Fruit fly (Drosophila melanogaster): ENCODE results near the gene CG14565.

CG14565 gene

dm6 chr3L:21728616-21729047, 15.4 kb downstream of the CG14565 start, which contains the start of the genes CG11247 and Polr2H (continued):
- TF ChIP-seq Blimp-1 (GFP tag; optimal IDR thresholded peaks at IDR 0.05) (peak; percentile 79), Scr (GFP tag; IDR thresholded peaks at IDR 0.05; ENCODE audit: partially characterized antibody) (peak; percentile 84), so (GFP tag; IDR thresholded peaks at IDR 0.05) (peak; percentile 85), Sry-β (GFP tag; optimal IDR thresholded peaks at IDR 0.05) (peak; percentile 66), CG14441 (GFP tag; IDR thresholded peaks at IDR 0.05) (peak; percentile 94), cas (GFP tag; IDR thresholded peaks at IDR 0.05) (peak; percentile 85; the same call in 1 of the 2 replicates), sd (tag; optimal IDR thresholded peaks at IDR 0.05) (no peak), dpn (GFP tag; optimal IDR thresholded peaks at IDR 0.05) (peak; percentile 94 to 96), sens (GFP tag) (peak; percentile 98), bbx (GFP tag; IDR thresholded peaks at IDR 0.05; ENCODE audit: partially characterized antibody) (peak; percentile 42; the same call in 1 of the 2 replicates), CG12299 (tag; optimal IDR thresholded peaks at IDR 0.05) (peak; percentile 76), emc (GFP tag; optimal IDR thresholded peaks at IDR 0.05) (peak; percentile 87), CG8388 (GFP tag; optimal IDR thresholded peaks at IDR 0.05) (peak; percentile 81), Hr3 (GFP tag; optimal IDR thresholded peaks at IDR 0.05) (peak; percentile 94), PHDP (tag; optimal IDR thresholded peaks at IDR 0.05) (peak; percentile 80), sr (GFP tag; IDR thresholded peaks at IDR 0.05) (peak; percentile 73; the same call in 2 of the 3 replicates), slou (GFP tag; optimal IDR thresholded peaks at IDR 0.05) (peak; percentile 85), z (GFP tag; IDR thresholded peaks at IDR 0.05) (0 out of 3 replicates have a peak, but pooled peaks have one; percentile 34), Ssrp (tag; optimal IDR thresholded peaks at IDR 0.05) (peak; percentile 89), br (optimal IDR thresholded peaks at IDR 0.05) (no peak), Hr39 (optimal IDR thresholded peaks at IDR 0.05) (no peak), sima (GFP tag; optimal IDR thresholded peaks at IDR 0.05) (peak; percentile 61), CG4707 (GFP tag; optimal IDR thresholded peaks at IDR 0.05) (no peak), gt (GFP tag; IDR thresholded peaks at IDR 0.05) (peak; percentile 89), crc (GFP tag; optimal IDR thresholded peaks at IDR 0.05) (peak; percentile 84), CG8281 (tag; optimal IDR thresholded peaks at IDR 0.05) (peak; percentile 44), CG8944 (GFP tag; optimal IDR thresholded peaks at IDR 0.05) (peak; percentile 95), Xrp1 (GFP tag; IDR thresholded peaks at IDR 0.05) (peak; percentile 89), hb (GFP tag; IDR thresholded peaks at IDR 0.05; ENCODE audit: partially characterized antibody) (peak; percentile 67; the same call in 2 of the 3 replicates), chinmo (GFP tag; IDR thresholded peaks at IDR 0.05; ENCODE audit: partially characterized antibody) (no peak), ara (GFP tag; IDR thresholded peaks at IDR 0.05) (peak; percentile 88), CG17359 (tag; optimal IDR thresholded peaks at IDR 0.05) (peak; percentile 72), CG8924 (tag; optimal IDR thresholded peaks at IDR 0.05) (peak; percentile 83), Nf-YC (tag; optimal IDR thresholded peaks at IDR 0.05) (peak; percentile 70), CG10147 (GFP tag; optimal IDR thresholded peaks at IDR 0.05) (peak; percentile 68), CG3407 (GFP tag; optimal IDR thresholded peaks at IDR 0.05) (peak; percentile 50), CG5953 (GFP tag; IDR thresholded peaks at IDR 0.05) (0 out of 2 replicates have a peak, but pooled peaks have one; percentile 62), CkIIα-i1 (GFP tag; IDR thresholded peaks at IDR 0.05) (peak; percentile 41; the same call in 1 of the 2 replicates), unc-4 (GFP tag; IDR thresholded peaks at IDR 0.05; ENCODE audit: partially characterized antibody) (peak; percentile 73), CG3838 (GFP tag; optimal IDR thresholded peaks at IDR 0.05) (peak; percentile 78), Med (GFP tag) (peak; percentile 99), CG3065 (GFP tag; optimal IDR thresholded peaks at IDR 0.05) (peak; percentile 84), Spps (tag; optimal IDR thresholded peaks at IDR 0.05) (peak; percentile 64), NfI (GFP tag; optimal IDR thresholded peaks at IDR 0.05) (peak; percentile 87), onecut (GFP tag; IDR thresholded peaks at IDR 0.05) (peak; percentile 61), zen (tag; optimal IDR thresholded peaks at IDR 0.05) (peak; percentile 85), exex (tag; optimal IDR thresholded peaks at IDR 0.05) (no peak), CG15073 (GFP tag; optimal IDR thresholded peaks at IDR 0.05) (peak; percentile 40), Usf (GFP tag; optimal IDR thresholded peaks at IDR 0.05) (peak; percentile 89), CG11456 (GFP tag; IDR thresholded peaks at IDR 0.05) (peak; percentile 94), Dll (GFP tag; IDR thresholded peaks at IDR 0.05; ENCODE audit: partially characterized antibody) (peak; percentile 87)

Data from whole organism, embryonic.